Worm (Caenorhabditis elegans) whole organism, mixed stage, embryonic: ENCODE measurements around the gene F56H11.2.

Source experiments
- cnd-1 ChIP-seq: fragments of 200-800 bp; sonication (Bioruptor generic); optimal IDR thresholded peaks from 2 replicates; lab custom pipeline; 2018; ENCODE audit warnings: mild to moderate bottlenecking, missing genetic modification characterization, missing compliant biosample characterization
- elt-1 ChIP-seq: sonication (generic microtip); optimal IDR thresholded peaks from 2 replicates; lab custom pipeline; 2017; ENCODE audit warnings: missing genetic modification characterization, mild to moderate bottlenecking, missing compliant biosample characterization, antibody characterized with exemption, moderate library complexity, borderline replicate concordance; ENCODE audit not compliant: insufficient read depth
- mls-2 ChIP-seq: sonication (generic microtip); optimal IDR thresholded peaks from 2 replicates; lab custom pipeline; 2016; ENCODE audit warnings: mild to moderate bottlenecking, missing genetic modification characterization, moderate library complexity, missing compliant biosample characterization
- nhr-28 ChIP-seq: fragments of 150-350 bp; optimal IDR thresholded peaks from 2 replicates; lab custom pipeline; 2014; ENCODE audit warnings: missing biosample characterization, missing genetic modification characterization
- nhr-76 ChIP-seq: sonication (generic microtip); optimal IDR thresholded peaks from 2 replicates; lab custom pipeline; 2017; ENCODE audit warnings: missing biosample characterization, missing genetic modification characterization
- pha-4 ChIP-seq: fragments of 150-350 bp; optimal IDR thresholded peaks from 2 replicates; lab custom pipeline; 2018; ENCODE audit warnings: missing biosample characterization, missing genetic modification reagents, missing genetic modification characterization
- snpc-4 ChIP-seq: fragments of 150-350 bp; optimal IDR thresholded peaks from 2 replicates; lab custom pipeline; 2014; ENCODE audit warnings: missing biosample characterization, missing genetic modification characterization

- TF ChIP-seq mls-2 (no peak), nhr-76 (tag; lab: Kevin White, UChicago) (no peak), elt-1 (no peak), snpc-4 (tag; lab: Kevin White, UChicago) (no peak), cnd-1 (tag; lab: Kevin White, UChicago) (no peak), pha-4 (no peak), nhr-28 (tag; lab: Kevin White, UChicago) (no peak)
Observed at ce11 chrIV:9563529-9564376, 30.8 kb upstream of the F56H11.2 start.
